Worm (Caenorhabditis elegans): ENCODE measurements around the gene sec-16A.2.
A peak's percentile ranks its signal among the peaks of the same experiment; 100 is the strongest.

ce11 chrX:8311590-8311989 is 24.5 kb downstream of the sec-16A.2 start:
- TF ChIP-seq drap-1 (GFP tag; optimal IDR thresholded peaks at IDR 0.05) (no peak), lsy-2 (tag; optimal IDR thresholded peaks at IDR 0.05) (no peak), elt-3 (tag; optimal IDR thresholded peaks at IDR 0.05) (no peak), zip-8 (tag; optimal IDR thresholded peaks at IDR 0.05) (no peak), unc-62 (GFP tag; optimal IDR thresholded peaks at IDR 0.05) (no peak), M03D4.4 (tag; optimal IDR thresholded peaks at IDR 0.05) (no peak), tbx-8 (GFP tag; optimal IDR thresholded peaks at IDR 0.05) (no peak), blmp-1 (tag; optimal IDR thresholded peaks at IDR 0.05) (no peak), mab-5 (tag; optimal IDR thresholded peaks at IDR 0.05) (no peak), ces-1 (GFP tag; optimal IDR thresholded peaks at IDR 0.05) (peak; percentile 97), ztf-11 (tag; optimal IDR thresholded peaks at IDR 0.05) (no peak)
